Worm (Caenorhabditis elegans) whole organism, L3 larva: Measurements from ENCODE around the gene clc-27.
A peak's percentile ranks its signal among the peaks of the same experiment; 100 is the strongest.

Experiments
- R02D3.7 ChIP-seq: fragments of 150-350 bp; optimal IDR thresholded peaks from 2 replicates; lab custom pipeline; 2014; ENCODE audit warnings: missing biosample characterization, missing genetic modification characterization
- aly-2 ChIP-seq: fragments of 150-350 bp; optimal IDR thresholded peaks from 2 replicates; lab custom pipeline; 2014; ENCODE audit warnings: missing biosample characterization, missing genetic modification characterization
- ama-1 ChIP-seq: fragments of 150-350 bp; optimal IDR thresholded peaks from 2 replicates; lab custom pipeline; 2018
- ceh-16 ChIP-seq: sonication (generic microtip); optimal IDR thresholded peaks from 2 replicates; lab custom pipeline; 2017; ENCODE audit warnings: missing biosample characterization, missing genetic modification characterization
- ceh-28 ChIP-seq: fragments of 150-350 bp; optimal IDR thresholded peaks from 2 replicates; lab custom pipeline; 2014; ENCODE audit warnings: missing biosample characterization, missing genetic modification reagents, missing genetic modification characterization
- daf-12 ChIP-seq: fragments of 150-350 bp; optimal IDR thresholded peaks from 2 replicates; lab custom pipeline; 2014; ENCODE audit warnings: missing biosample characterization, missing genetic modification reagents, missing genetic modification characterization
- egl-27 ChIP-seq: sonication (generic microtip); optimal IDR thresholded peaks from 4 replicates; lab custom pipeline; 2017; ENCODE audit warnings: missing biosample characterization, missing genetic modification reagents, missing genetic modification characterization
- elt-1 ChIP-seq: fragments of 150-350 bp; optimal IDR thresholded peaks from 2 replicates; lab custom pipeline; 2014; ENCODE audit warnings: missing biosample characterization, missing genetic modification characterization
- elt-2 ChIP-seq: sonication (generic microtip); optimal IDR thresholded peaks from 2 replicates; lab custom pipeline; 2016; ENCODE audit warnings: missing genetic modification reagents, mild to moderate bottlenecking, missing genetic modification characterization, missing compliant biosample characterization
- elt-3 ChIP-seq, 3 experiments: fragments of 150-350 bp in 1 of 3; sonication (generic microtip) in 2 of 3; optimal IDR thresholded peaks; 2 replicates in 2 of 3; 4 replicates in 1 of 3; lab custom pipeline; 2014 to 2017; ENCODE audit warnings: missing biosample characterization in 3 of 3, missing genetic modification characterization in 3 of 3
- eor-1 ChIP-seq, 2 experiments: fragments of 150-350 bp; optimal IDR thresholded peaks; 2 replicates each; lab custom pipeline; 2014 to 2018; ENCODE audit warnings: missing biosample characterization in 2 of 2, missing genetic modification characterization in 2 of 2
- fkh-10 ChIP-seq: sonication (generic microtip); optimal IDR thresholded peaks from 2 replicates; lab custom pipeline; 2017; ENCODE audit warnings: missing biosample characterization, missing genetic modification reagents, missing genetic modification characterization
- fos-1 ChIP-seq: fragments of 150-350 bp; optimal IDR thresholded peaks from 2 replicates; lab custom pipeline; 2014; ENCODE audit warnings: missing biosample characterization, missing genetic modification characterization
- hmg-11 ChIP-seq: sonication (generic microtip); optimal IDR thresholded peaks from 2 replicates; lab custom pipeline; 2016; ENCODE audit warnings: missing genetic modification characterization, missing compliant biosample characterization
- jun-1 ChIP-seq: fragments of 150-350 bp; optimal IDR thresholded peaks from 2 replicates; lab custom pipeline; 2014; ENCODE audit warnings: missing biosample characterization, missing genetic modification reagents, missing genetic modification characterization
- lin-39 ChIP-seq: fragments of 150-350 bp; optimal IDR thresholded peaks from 2 replicates; lab custom pipeline; 2018; ENCODE audit warnings: missing biosample characterization, missing genetic modification reagents, missing genetic modification characterization
- mml-1 ChIP-seq: fragments of 150-350 bp; sonication (generic microtip); optimal IDR thresholded peaks from 3 replicates; lab custom pipeline; 2014; ENCODE audit warnings: missing biosample characterization, missing genetic modification characterization
- nfya-1 ChIP-seq: sonication (generic microtip); optimal IDR thresholded peaks from 2 replicates; lab custom pipeline; 2017; ENCODE audit warnings: missing genetic modification characterization, mild to moderate bottlenecking, missing compliant biosample characterization, antibody characterized with exemption, moderate library complexity; ENCODE audit not compliant: insufficient read depth
- nhr-12 ChIP-seq: fragments of 150-350 bp; optimal IDR thresholded peaks from 2 replicates; lab custom pipeline; 2014; ENCODE audit warnings: missing biosample characterization, missing genetic modification characterization
- nhr-23 ChIP-seq: fragments of 150-350 bp; optimal IDR thresholded peaks from 2 replicates; lab custom pipeline; 2014; ENCODE audit warnings: missing biosample characterization, missing genetic modification reagents, missing genetic modification characterization
- nhr-25 ChIP-seq: sonication (generic microtip); optimal IDR thresholded peaks from 2 replicates; lab custom pipeline; 2017; ENCODE audit warnings: missing biosample characterization, missing genetic modification characterization
- nhr-28 ChIP-seq: fragments of 150-350 bp; optimal IDR thresholded peaks from 2 replicates; lab custom pipeline; 2014; ENCODE audit warnings: missing biosample characterization, missing genetic modification characterization
- nhr-43 ChIP-seq: sonication (generic microtip); optimal IDR thresholded peaks from 2 replicates; lab custom pipeline; 2016; ENCODE audit warnings: mild to moderate bottlenecking, missing genetic modification characterization, missing compliant biosample characterization; ENCODE audit not compliant: poor library complexity, severe bottlenecking
- nhr-76 ChIP-seq: fragments of 150-350 bp; sonication (generic microtip); optimal IDR thresholded peaks from 5 replicates; lab custom pipeline; 2014; ENCODE audit warnings: missing biosample characterization, missing genetic modification characterization
- nhr-77 ChIP-seq: fragments of 150-350 bp; optimal IDR thresholded peaks from 2 replicates; lab custom pipeline; 2014; ENCODE audit warnings: missing biosample characterization, missing genetic modification characterization
- pha-4 ChIP-seq: fragments of 150-350 bp; optimal IDR thresholded peaks from 2 replicates; lab custom pipeline; 2014; ENCODE audit warnings: missing biosample characterization, missing genetic modification reagents, missing genetic modification characterization
- pqm-1 ChIP-seq: fragments of 150-350 bp; optimal IDR thresholded peaks from 2 replicates; lab custom pipeline; 2017; ENCODE audit warnings: missing biosample characterization, missing genetic modification characterization, inconsistent platforms
- sea-2 ChIP-seq: fragments of 150-350 bp; sonication (generic microtip); optimal IDR thresholded peaks from 4 replicates; lab custom pipeline; 2014; ENCODE audit warnings: missing biosample characterization, missing genetic modification reagents, missing genetic modification characterization
- tbx-2 ChIP-seq: sonication (generic microtip); optimal IDR thresholded peaks from 2 replicates; lab custom pipeline; 2016; ENCODE audit warnings: mild to moderate bottlenecking, missing genetic modification characterization, missing compliant biosample characterization
- unc-39 ChIP-seq: sonication (generic microtip); optimal IDR thresholded peaks from 4 replicates; lab custom pipeline; 2017; ENCODE audit warnings: missing biosample characterization, missing genetic modification characterization
- unc-62 ChIP-seq: fragments of 150-350 bp; sonication (generic microtip); optimal IDR thresholded peaks from 4 replicates; lab custom pipeline; 2014; ENCODE audit warnings: missing biosample characterization, missing genetic modification reagents, missing genetic modification characterization
- ztf-11 ChIP-seq: fragments of 150-350 bp; optimal IDR thresholded peaks from 2 replicates; lab custom pipeline; 2014; ENCODE audit warnings: missing biosample characterization, missing genetic modification characterization
- ztf-4 ChIP-seq: fragments of 150-350 bp; optimal IDR thresholded peaks from 2 replicates; lab custom pipeline; 2014; ENCODE audit warnings: missing biosample characterization, missing genetic modification characterization

clc-27 gene

DNA sequence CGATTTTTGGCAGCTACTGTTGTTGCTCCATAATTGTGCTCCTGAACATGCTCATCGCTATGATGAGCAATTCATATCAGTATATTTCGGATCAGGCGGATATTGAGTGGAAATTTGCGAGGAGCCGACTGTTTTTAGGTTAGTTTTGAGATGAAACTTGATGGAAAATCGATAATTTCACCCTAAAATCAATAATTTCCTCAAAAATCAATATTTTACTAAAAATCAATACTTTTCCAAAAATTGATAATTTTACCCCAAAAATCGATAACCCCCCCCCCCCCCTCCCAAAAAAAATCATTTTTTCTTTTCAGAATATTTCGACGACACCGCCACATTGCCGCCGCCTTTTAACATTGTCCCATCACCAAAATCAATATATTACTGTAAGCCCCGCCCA is 9.3 kb upstream of the clc-27 start:
- TF ChIP-seq nfya-1 (tag; lab: Kevin White, UChicago): no peak
- no peak for TF ChIP-seq mml-1 (tag; lab: Kevin White, UChicago)
- TF ChIP-seq unc-62 (GFP tag; lab: Kevin White, UChicago): no peak
- TF ChIP-seq unc-39 (tag; lab: Kevin White, UChicago): no peak
- TF ChIP-seq ceh-28 (tag; lab: Kevin White, UChicago): peak; percentile 45
- no peak for TF ChIP-seq nhr-23
- no peak for TF ChIP-seq sea-2 (GFP tag; lab: Kevin White, UChicago)

DNA sequence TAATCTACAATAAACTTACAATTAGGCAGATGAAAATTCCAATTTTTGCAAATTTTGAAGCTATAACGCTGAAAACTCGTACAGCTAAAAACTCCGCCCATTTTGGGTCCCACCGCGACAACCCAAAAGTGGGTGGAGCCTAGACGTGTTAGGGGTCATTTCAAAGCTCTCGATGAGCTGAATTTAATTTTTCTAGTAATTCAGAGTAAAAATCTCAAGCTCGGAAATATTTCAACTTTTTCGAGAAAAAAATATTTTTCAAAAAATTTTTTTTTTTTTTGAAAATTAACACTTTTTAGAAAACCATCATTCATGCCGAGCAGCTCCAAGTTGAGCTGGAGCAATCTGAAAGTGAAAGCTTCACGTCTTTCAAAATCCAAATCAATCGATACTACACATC is 6.9 kb upstream of the clc-27 start, which contains the start of gene R06B10.7:
TSS of gene R06B10.7 (minus strand) at position 101 of the 400 bp plus-strand sequence.
- TF ChIP-seq nhr-76 (tag; lab: Kevin White, UChicago) (no peak), R02D3.7 (tag; lab: Kevin White, UChicago) (no peak), fos-1 (tag; lab: Kevin White, UChicago) (no peak), tbx-2 (no peak), nhr-25 (tag; lab: Kevin White, UChicago) (no peak)
- TF ChIP-seq, all 47 proteins: peak for 0

DNA sequence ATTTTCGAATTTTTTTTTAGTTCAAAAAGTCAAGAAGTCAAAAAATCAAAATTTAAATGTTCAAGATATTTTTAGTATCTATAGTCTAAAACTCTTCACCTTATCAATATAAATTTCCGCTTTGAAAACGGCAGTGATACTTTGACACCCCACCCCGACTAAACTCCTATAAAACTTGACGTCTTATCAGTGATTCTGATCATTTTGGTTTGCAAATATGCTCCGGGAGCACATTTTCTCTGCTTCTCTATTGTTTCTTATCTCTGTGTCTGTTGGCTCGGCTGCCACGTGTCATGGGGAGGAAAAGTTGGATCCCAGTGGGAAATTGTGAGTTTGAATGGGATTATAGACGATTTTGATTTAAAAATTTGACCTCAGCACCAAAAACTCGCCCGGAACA is 5.7 kb upstream of the clc-27 start, which contains the start of gene clec-150:
TSS of gene clec-150 (plus strand) at position 198 of the 400 bp plus-strand sequence.
- no peak for TF ChIP-seq egl-27 (tag; lab: Kevin White, UChicago)
- TF ChIP-seq nhr-23: no peak
- peak; percentile 98 for TF ChIP-seq elt-2
- TF ChIP-seq nhr-76 (tag; lab: Kevin White, UChicago): no peak
- peak; percentile 44 for TF ChIP-seq jun-1
- TF ChIP-seq aly-2 (tag; lab: Kevin White, UChicago): no peak
- no peak for TF ChIP-seq eor-1 (tag; optimal IDR thresholded peaks at IDR 0.05; lab: Kevin White, UChicago)
- TF ChIP-seq R02D3.7 (tag; lab: Kevin White, UChicago): no peak
- no peak for TF ChIP-seq tbx-2
- peak; percentile 96 for TF ChIP-seq pqm-1 (tag; lab: Kevin White, UChicago)
- no peak for TF ChIP-seq elt-3 (tag; optimal IDR thresholded peaks at IDR 0.05; lab: Kevin White, UChicago)
- no peak for TF ChIP-seq elt-1 (tag; lab: Kevin White, UChicago)
- TF ChIP-seq unc-62 (GFP tag; lab: Kevin White, UChicago): no peak
- no peak for TF ChIP-seq ama-1 (lab: Kevin White, UChicago)
- TF ChIP-seq hmg-11 (tag; lab: Kevin White, UChicago): no peak
- TF ChIP-seq nhr-77 (tag; lab: Kevin White, UChicago): no peak
- TF ChIP-seq pha-4 (tag; lab: Kevin White, UChicago): peak; percentile 41
- no peak for TF ChIP-seq lin-39
- no peak for TF ChIP-seq ceh-16 (tag; lab: Kevin White, UChicago)

DNA sequence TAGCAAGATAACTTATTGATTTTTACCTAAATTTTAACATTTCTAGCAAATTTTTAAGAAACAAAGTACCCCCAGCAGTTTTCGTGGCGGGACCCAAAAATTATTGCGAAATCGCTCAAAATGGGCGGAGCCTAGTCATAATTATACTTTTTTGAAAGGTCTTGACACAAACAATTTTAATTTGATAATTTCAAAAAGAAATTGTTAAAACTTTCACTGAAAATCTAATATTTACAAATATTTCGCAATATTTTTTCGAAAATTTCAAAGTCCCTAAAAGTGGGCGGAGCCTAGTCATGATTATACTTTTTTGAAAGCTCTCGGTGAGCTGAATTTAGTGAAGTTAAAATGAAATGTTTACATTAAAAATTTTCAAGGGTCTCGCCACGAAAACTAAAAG is 3.7 kb upstream of the clc-27 start:
- TF ChIP-seq fkh-10 (GFP tag; lab: Kevin White, UChicago) (no peak), nhr-12 (no peak), daf-12 (tag; lab: Kevin White, UChicago) (no peak), ztf-4 (tag; lab: Kevin White, UChicago) (no peak), ceh-16 (tag; lab: Kevin White, UChicago) (no peak), nhr-28 (tag; lab: Kevin White, UChicago) (no peak), nhr-43 (no peak), pha-4 (tag; lab: Kevin White, UChicago) (no peak), elt-1 (tag; lab: Kevin White, UChicago) (no peak), hmg-11 (tag; lab: Kevin White, UChicago) (no peak), tbx-2 (no peak), pqm-1 (tag; lab: Kevin White, UChicago) (no peak), ztf-11 (tag; lab: Kevin White, UChicago) (no peak), sea-2 (GFP tag; lab: Kevin White, UChicago) (no peak), unc-39 (tag; lab: Kevin White, UChicago) (no peak), nhr-76 (tag; lab: Kevin White, UChicago) (no peak)
